Worm (Caenorhabditis elegans) whole organism, L1 larva: ENCODE measurements around the gene F20D12.12.
A peak's percentile ranks its signal among the peaks of the same experiment; 100 is the strongest.

ENCODE experiments used
- C34B4.2 ChIP-seq: sonication (generic microtip); optimal IDR thresholded peaks from 2 replicates; lab custom pipeline; 2017; ENCODE audit warnings: mild to moderate bottlenecking, missing genetic modification characterization, missing compliant biosample characterization
- Y116A8C.19 ChIP-seq: sonication (generic microtip); optimal IDR thresholded peaks from 2 replicates; lab custom pipeline; 2016; ENCODE audit warnings: missing compliant biosample characterization, missing genetic modification characterization, borderline replicate concordance
- alr-1 ChIP-seq: fragments of 200-800 bp; sonication (Bioruptor generic); optimal IDR thresholded peaks from 2 replicates; lab custom pipeline; 2018; ENCODE audit warnings: borderline replicate concordance, mild to moderate bottlenecking, missing genetic modification characterization, missing compliant biosample characterization
- blmp-1 ChIP-seq: fragments of 150-350 bp; optimal IDR thresholded peaks from 2 replicates; lab custom pipeline; 2014; ENCODE audit warnings: missing biosample characterization, missing genetic modification characterization
- ceh-82 ChIP-seq, 3 experiments: fragments of 150-350 bp in 1 of 3; sonication (generic microtip) in 2 of 3; optimal IDR thresholded peaks; 2 replicates each; lab custom pipeline; 2014 to 2017; ENCODE audit warnings: missing biosample characterization in 3 of 3, missing genetic modification characterization in 3 of 3
- ces-1 ChIP-seq: fragments of 150-350 bp; optimal IDR thresholded peaks from 2 replicates; lab custom pipeline; 2014; ENCODE audit warnings: missing biosample characterization, missing genetic modification reagents, missing genetic modification characterization
- dpl-1 ChIP-seq, 3 experiments: fragments of 150-350 bp in 2 of 3; sonication (generic microtip) in 1 of 3; optimal IDR thresholded peaks; 2 replicates each; lab custom pipeline; 2014 to 2017; ENCODE audit warnings: missing biosample characterization in 3 of 3, missing genetic modification characterization in 3 of 3, missing genetic modification reagents in 3 of 3
- dsc-1 ChIP-seq: sonication (generic microtip); optimal IDR thresholded peaks from 2 replicates; lab custom pipeline; 2016; ENCODE audit warnings: mild to moderate bottlenecking, missing genetic modification characterization, missing compliant biosample characterization
- efl-1 ChIP-seq, 4 experiments: fragments of 150-350 bp; optimal IDR thresholded peaks in 3 of 4; peaks in 1 of 4; 1 replicate in 1 of 4; 2 replicates in 3 of 4; lab custom pipeline; 2014; ENCODE audit warnings: missing biosample characterization in 2 of 4, missing genetic modification characterization in 2 of 4, missing genetic modification reagents in 2 of 4
- efl-3 ChIP-seq: fragments of 200-800 bp; sonication (Bioruptor generic); optimal IDR thresholded peaks from 2 replicates; lab custom pipeline; 2018; ENCODE audit warnings: mild to moderate bottlenecking, missing genetic modification characterization, missing compliant biosample characterization
- elt-3 ChIP-seq, 6 experiments: fragments of 150-350 bp in 1 of 6; sonication (generic microtip); optimal IDR thresholded peaks; 2 replicates each; lab custom pipeline; 2017 to 2018; ENCODE audit warnings: missing biosample characterization in 6 of 6, missing genetic modification characterization in 6 of 6, inconsistent platforms in 1 of 6
- fkh-8 ChIP-seq: sonication (generic microtip); optimal IDR thresholded peaks from 2 replicates; lab custom pipeline; 2016; ENCODE audit warnings: mild to moderate bottlenecking, missing genetic modification characterization, missing compliant biosample characterization
- grh-1 ChIP-seq: fragments of 200-800 bp; sonication (Bioruptor generic); IDR thresholded peaks from 2 replicates; pipeline ENCODE4 v1.3.6; 2022; ENCODE audit warnings: missing genetic modification reagents, missing genetic modification characterization, missing compliant biosample characterization
- hlh-17 ChIP-seq: fragments of 200-800 bp; sonication (Bioruptor generic); optimal IDR thresholded peaks from 2 replicates; lab custom pipeline; 2018; ENCODE audit warnings: missing genetic modification characterization, mild to moderate bottlenecking, missing compliant biosample characterization, moderate library complexity, borderline replicate concordance
- hpl-2 ChIP-seq: fragments of 150-350 bp; optimal IDR thresholded peaks from 2 replicates; lab custom pipeline; 2014; ENCODE audit warnings: missing biosample characterization, missing genetic modification reagents, missing genetic modification characterization
- isw-1 ChIP-seq: fragments of 200-800 bp; sonication (Bioruptor generic); IDR thresholded peaks from 2 replicates; pipeline ENCODE4 v1.3.6; 2022; ENCODE audit warnings: missing genetic modification characterization, missing compliant biosample characterization
- lin-14 ChIP-seq: fragments of 200-800 bp; sonication (Bioruptor generic); optimal IDR thresholded peaks from 2 replicates; lab custom pipeline; 2018; ENCODE audit warnings: mild to moderate bottlenecking, missing genetic modification characterization, moderate library complexity, missing compliant biosample characterization
- lin-15B ChIP-seq: fragments of 150-350 bp; sonication (generic microtip); optimal IDR thresholded peaks from 3 replicates; lab custom pipeline; 2014; ENCODE audit warnings: missing biosample characterization, missing genetic modification characterization
- lin-35 ChIP-seq, 2 experiments: fragments of 150-350 bp; optimal IDR thresholded peaks; 2 replicates each; lab custom pipeline; 2014; ENCODE audit warnings: missing biosample characterization in 2 of 2, missing genetic modification characterization in 2 of 2, missing genetic modification reagents in 2 of 2
- lir-3 ChIP-seq: sonication (generic microtip); optimal IDR thresholded peaks from 2 replicates; lab custom pipeline; 2016; ENCODE audit warnings: mild to moderate bottlenecking, missing genetic modification characterization, moderate library complexity, missing compliant biosample characterization; ENCODE audit not compliant: poor library complexity
- lsy-2 ChIP-seq, 2 experiments: fragments of 150-350 bp; optimal IDR thresholded peaks; 2 replicates each; lab custom pipeline; 2014; ENCODE audit warnings: missing biosample characterization in 2 of 2, missing genetic modification characterization in 2 of 2
- mdl-1 ChIP-seq, 2 experiments: fragments of 150-350 bp; optimal IDR thresholded peaks; 2 replicates each; lab custom pipeline; 2014 to 2017; ENCODE audit warnings: missing biosample characterization in 2 of 2, missing genetic modification characterization in 2 of 2, inconsistent platforms in 1 of 2
- nhr-11 ChIP-seq: fragments of 150-350 bp; optimal IDR thresholded peaks from 2 replicates; lab custom pipeline; 2014; ENCODE audit warnings: missing biosample characterization, missing genetic modification characterization
- nhr-47 ChIP-seq: sonication (generic microtip); optimal IDR thresholded peaks from 2 replicates; lab custom pipeline; 2016; ENCODE audit warnings: mild to moderate bottlenecking, missing genetic modification characterization, moderate library complexity, missing compliant biosample characterization
- nhr-71 ChIP-seq: sonication (generic microtip); optimal IDR thresholded peaks from 2 replicates; lab custom pipeline; 2016; ENCODE audit warnings: mild to moderate bottlenecking, missing genetic modification characterization, moderate library complexity, missing compliant biosample characterization
- nhr-77 ChIP-seq: fragments of 150-350 bp; optimal IDR thresholded peaks from 2 replicates; lab custom pipeline; 2014; ENCODE audit warnings: missing biosample characterization, missing genetic modification characterization
- nhr-85 ChIP-seq: sonication (generic microtip); peaks from one replicate; lab custom pipeline; 2016; ENCODE audit warnings: missing genetic modification characterization, inconsistent platforms, missing compliant biosample characterization
- pag-3 ChIP-seq: sonication (generic microtip); optimal IDR thresholded peaks from 2 replicates; lab custom pipeline; 2017; ENCODE audit warnings: missing genetic modification characterization, mild to moderate bottlenecking, missing compliant biosample characterization, antibody characterized with exemption, borderline replicate concordance; ENCODE audit not compliant: insufficient read depth
- pax-3 ChIP-seq: fragments of 200-800 bp; sonication (Bioruptor generic); optimal IDR thresholded peaks from 2 replicates; lab custom pipeline; 2018; ENCODE audit warnings: mild to moderate bottlenecking, missing genetic modification characterization, moderate library complexity, missing compliant biosample characterization
- skn-1 ChIP-seq: fragments of 150-350 bp; optimal IDR thresholded peaks from 2 replicates; lab custom pipeline; 2014; ENCODE audit warnings: missing biosample characterization, missing genetic modification characterization
- snu-23 ChIP-seq: sonication (generic microtip); optimal IDR thresholded peaks from 2 replicates; lab custom pipeline; 2016; ENCODE audit warnings: missing genetic modification characterization, missing compliant biosample characterization
- sox-4 ChIP-seq: sonication (generic microtip); optimal IDR thresholded peaks from 2 replicates; lab custom pipeline; 2016; ENCODE audit warnings: missing genetic modification characterization, missing compliant biosample characterization
- sptf-1 ChIP-seq: fragments of 150-350 bp; optimal IDR thresholded peaks from 2 replicates; lab custom pipeline; 2014; ENCODE audit warnings: missing biosample characterization, missing genetic modification characterization
- sup-37 ChIP-seq: fragments of 200-800 bp; sonication (Bioruptor generic); optimal IDR thresholded peaks from 2 replicates; lab custom pipeline; 2018; ENCODE audit warnings: mild to moderate bottlenecking, missing genetic modification characterization, missing compliant biosample characterization
- swsn-7 ChIP-seq: sonication (generic microtip); optimal IDR thresholded peaks from 2 replicates; lab custom pipeline; 2016; ENCODE audit warnings: missing genetic modification characterization, missing compliant biosample characterization
- tbx-2 ChIP-seq: sonication (generic microtip); optimal IDR thresholded peaks from 2 replicates; lab custom pipeline; 2016; ENCODE audit warnings: missing genetic modification characterization, missing compliant biosample characterization
- unc-62 ChIP-seq: fragments of 150-350 bp; optimal IDR thresholded peaks from 2 replicates; lab custom pipeline; 2014; ENCODE audit warnings: missing biosample characterization, missing genetic modification reagents, missing genetic modification characterization
- xbp-1 ChIP-seq: sonication (generic microtip); optimal IDR thresholded peaks from 2 replicates; lab custom pipeline; 2016; ENCODE audit warnings: missing genetic modification characterization, missing compliant biosample characterization
- zip-4 ChIP-seq: fragments of 200-800 bp; sonication (Bioruptor generic); optimal IDR thresholded peaks from 2 replicates; lab custom pipeline; 2018; ENCODE audit warnings: mild to moderate bottlenecking, missing genetic modification characterization, moderate library complexity, missing compliant biosample characterization
- ztf-11 ChIP-seq, 2 experiments: sonication (generic microtip); optimal IDR thresholded peaks; 2 replicates each; lab custom pipeline; 2016 to 2017; ENCODE audit warnings: missing genetic modification characterization in 2 of 2, missing biosample characterization in 1 of 2, missing compliant biosample characterization in 1 of 2

F20D12.12 gene

ce11 chrIV:7979588-7979987, 32.3 kb downstream of the F20D12.12 start, which contains the start of gene unc-24 (continued):
- TF ChIP-seq C34B4.2 (tag; lab: Kevin White, UChicago), result no peak
- TF ChIP-seq dpl-1 (GFP tag; optimal IDR thresholded peaks at IDR 0.05; lab: Kevin White, UChicago), result peak in 1 of 3 experiments; percentile 12
- no peak for TF ChIP-seq lin-15B
- TF ChIP-seq dsc-1 (tag; lab: Kevin White, UChicago), result peak; percentile 39
- TF ChIP-seq pag-3, result no peak
- TF ChIP-seq lin-14 (GFP tag; lab: Kevin White, UChicago), result peak; percentile 80
- TF ChIP-seq efl-1 (optimal IDR thresholded peaks at IDR 0.05; lab: Kevin White, UChicago), result peak in 1 of 2 experiments; percentile 20
- TF ChIP-seq efl-1 (GFP tag; optimal IDR thresholded peaks at IDR 0.05 in 1 of 2; lab: Kevin White, UChicago), result no peak
- TF ChIP-seq alr-1, result no peak
- TF ChIP-seq tbx-2 (tag; lab: Kevin White, UChicago), result no peak
- no peak for TF ChIP-seq grh-1 (GFP tag; lab: Robert Waterston, UW)
- no peak for TF ChIP-seq nhr-85 (tag; lab: Kevin White, UChicago)
- no peak for TF ChIP-seq swsn-7 (tag; lab: Kevin White, UChicago)
- peak in 1 of 3 experiments; percentile 59 for TF ChIP-seq ceh-82 (tag; optimal IDR thresholded peaks at IDR 0.05; lab: Kevin White, UChicago)
- no peak for TF ChIP-seq blmp-1 (tag; lab: Kevin White, UChicago)

ce11 chrIV:7982024-7982576, 34.9 kb downstream of the F20D12.12 start, which contains the start of gene arf-5:
Gene arf-5 (plus strand): TSS chrIV:7982526.
- TF ChIP-seq hpl-2 (GFP tag; lab: Kevin White, UChicago) (no peak), ztf-11 (tag; optimal IDR thresholded peaks at IDR 0.05; lab: Kevin White, UChicago) (no peak), ces-1 (GFP tag; lab: Kevin White, UChicago) (no peak), sptf-1 (tag; lab: Kevin White, UChicago) (no peak), isw-1 (no peak), efl-1 (optimal IDR thresholded peaks at IDR 0.05; lab: Kevin White, UChicago) (peak; percentile 27 to 32), efl-1 (GFP tag; optimal IDR thresholded peaks at IDR 0.05 in 1 of 2; lab: Kevin White, UChicago) (peak; percentile 32 to 37), lir-3 (tag; lab: Kevin White, UChicago) (no peak), snu-23 (GFP tag; lab: Kevin White, UChicago) (peak; percentile 27), dpl-1 (GFP tag; optimal IDR thresholded peaks at IDR 0.05; lab: Kevin White, UChicago) (peak in 2 of 3 experiments; percentile 11 to 42), fkh-8 (no peak), unc-62 (no peak), skn-1 (no peak), nhr-85 (tag; lab: Kevin White, UChicago) (no peak), blmp-1 (tag; lab: Kevin White, UChicago) (peak; percentile 53), nhr-71 (tag; lab: Kevin White, UChicago) (peak; percentile 20), xbp-1 (tag; lab: Kevin White, UChicago) (peak; percentile 42), lin-15B (no peak), zip-4 (no peak), nhr-11 (tag; lab: Kevin White, UChicago) (no peak), sox-4 (no peak), hlh-17 (GFP tag; lab: Kevin White, UChicago) (no peak), lsy-2 (tag; optimal IDR thresholded peaks at IDR 0.05; lab: Kevin White, UChicago) (peak; percentile 34 to 55), ceh-82 (tag; optimal IDR thresholded peaks at IDR 0.05; lab: Kevin White, UChicago) (peak in 1 of 3 experiments; percentile 25), nhr-77 (tag; lab: Kevin White, UChicago) (no peak), Y116A8C.19 (no peak), sup-37 (GFP tag; lab: Kevin White, UChicago) (no peak), lin-14 (GFP tag; lab: Kevin White, UChicago) (peak; percentile 35), mdl-1 (tag; optimal IDR thresholded peaks at IDR 0.05; lab: Kevin White, UChicago) (peak in 1 of 2 experiments; percentile 57), efl-3 (GFP tag; lab: Kevin White, UChicago) (no peak), elt-3 (tag; optimal IDR thresholded peaks at IDR 0.05; lab: Kevin White, UChicago) (peak in 1 of 6 experiments; percentile 3), pax-3 (tag; lab: Kevin White, UChicago) (no peak), nhr-47 (peak; percentile 1), lin-35 (GFP tag; optimal IDR thresholded peaks at IDR 0.05; lab: Kevin White, UChicago) (peak; percentile 36 to 51)
